Worm (Caenorhabditis elegans) whole organism, L4 larva: ENCODE data around the gene R04F11.5.

Source experiments
- F10B5.3 ChIP-seq: sonication (generic microtip); optimal IDR thresholded peaks from 2 replicates; lab custom pipeline; 2016; ENCODE audit warnings: mild to moderate bottlenecking, missing genetic modification characterization, missing compliant biosample characterization
- F37D6.2 ChIP-seq: sonication (generic microtip); optimal IDR thresholded peaks from 2 replicates; lab custom pipeline; 2016; ENCODE audit warnings: mild to moderate bottlenecking, missing genetic modification characterization, missing compliant biosample characterization
- T26A8.4 ChIP-seq: fragments of 200-800 bp; sonication (Bioruptor generic); IDR thresholded peaks from 2 replicates; pipeline ENCODE4 v1.3.6; 2022; ENCODE audit warnings: missing genetic modification characterization, missing compliant biosample characterization
- ZK546.5 ChIP-seq, 2 experiments: sonication (generic microtip); optimal IDR thresholded peaks; 2 replicates each; lab custom pipeline; 2017; ENCODE audit warnings: missing biosample characterization in 2 of 2, missing genetic modification characterization in 2 of 2
- aly-2 ChIP-seq: sonication (generic microtip); optimal IDR thresholded peaks from 2 replicates; lab custom pipeline; 2018; ENCODE audit warnings: missing biosample characterization, missing genetic modification characterization
- ceh-28 ChIP-seq: fragments of 150-350 bp; optimal IDR thresholded peaks from 2 replicates; lab custom pipeline; 2014; ENCODE audit warnings: missing biosample characterization, missing genetic modification reagents, missing genetic modification characterization
- ceh-32 ChIP-seq: sonication (generic microtip); optimal IDR thresholded peaks from 2 replicates; lab custom pipeline; 2016; ENCODE audit warnings: mild to moderate bottlenecking, missing genetic modification characterization, missing compliant biosample characterization; ENCODE audit not compliant: poor library complexity
- ces-1 ChIP-seq: fragments of 150-350 bp; sonication (generic microtip); optimal IDR thresholded peaks from 4 replicates; lab custom pipeline; 2014; ENCODE audit warnings: missing biosample characterization, missing genetic modification reagents, missing genetic modification characterization
- daf-16 ChIP-seq, 3 experiments: sonication (generic microtip); optimal IDR thresholded peaks; 2 replicates each; lab custom pipeline; 2016 to 2017; ENCODE audit warnings: missing genetic modification characterization in 3 of 3, missing genetic modification reagents in 3 of 3, mild to moderate bottlenecking in 2 of 3, missing compliant biosample characterization in 2 of 3, missing biosample characterization in 1 of 3, moderate library complexity in 1 of 3
- dpl-1 ChIP-seq: fragments of 150-350 bp; optimal IDR thresholded peaks from 2 replicates; lab custom pipeline; 2014; ENCODE audit warnings: missing biosample characterization, missing genetic modification reagents, missing genetic modification characterization
- fkh-10 ChIP-seq: fragments of 150-350 bp; optimal IDR thresholded peaks from 2 replicates; lab custom pipeline; 2014; ENCODE audit warnings: missing biosample characterization, missing genetic modification reagents, missing genetic modification characterization
- hlh-11 ChIP-seq: fragments of 200-800 bp; sonication (Bioruptor generic); optimal IDR thresholded peaks from 2 replicates; lab custom pipeline; 2018; ENCODE audit warnings: mild to moderate bottlenecking, missing genetic modification characterization, missing compliant biosample characterization
- hlh-30 ChIP-seq: sonication (generic microtip); optimal IDR thresholded peaks from 2 replicates; lab custom pipeline; 2017; ENCODE audit warnings: antibody characterized with exemption, mild to moderate bottlenecking, missing genetic modification characterization, missing compliant biosample characterization; ENCODE audit not compliant: insufficient read depth
- hmg-1.1 ChIP-seq: fragments of 200-800 bp; sonication (Bioruptor generic); IDR thresholded peaks from 2 replicates; pipeline ENCODE4 v1.3.6; 2022; ENCODE audit warnings: missing genetic modification reagents, missing genetic modification characterization, missing compliant biosample characterization
- jun-1 ChIP-seq: fragments of 150-350 bp; optimal IDR thresholded peaks from 2 replicates; lab custom pipeline; 2014; ENCODE audit warnings: missing biosample characterization, missing genetic modification reagents, missing genetic modification characterization
- lim-7 ChIP-seq: fragments of 200-800 bp; sonication (Bioruptor generic); IDR thresholded peaks from 2 replicates; pipeline ENCODE4 v1.3.6; 2022; ENCODE audit warnings: missing genetic modification characterization, missing compliant biosample characterization
- lin-15B ChIP-seq: fragments of 150-350 bp; sonication (generic microtip); optimal IDR thresholded peaks from 3 replicates; lab custom pipeline; 2014; ENCODE audit warnings: missing biosample characterization, missing genetic modification characterization
- mdl-1 ChIP-seq, 2 experiments: fragments of 150-350 bp in 1 of 2; sonication (generic microtip) in 1 of 2; optimal IDR thresholded peaks; 2 replicates each; lab custom pipeline; 2014 to 2017; ENCODE audit warnings: missing biosample characterization in 2 of 2, missing genetic modification characterization in 2 of 2
- mdt-29 ChIP-seq: fragments of 200-800 bp; sonication (Bioruptor generic); IDR thresholded peaks from 2 replicates; pipeline ENCODE4 v1.3.6; 2022; ENCODE audit warnings: missing genetic modification reagents, missing genetic modification characterization, missing compliant biosample characterization
- nhr-102 ChIP-seq: sonication (generic microtip); optimal IDR thresholded peaks from 2 replicates; lab custom pipeline; 2016; ENCODE audit warnings: mild to moderate bottlenecking, missing genetic modification characterization, moderate library complexity, missing compliant biosample characterization
- nhr-11 ChIP-seq: fragments of 150-350 bp; optimal IDR thresholded peaks from 2 replicates; lab custom pipeline; 2014; ENCODE audit warnings: missing biosample characterization, missing genetic modification characterization
- nhr-111 ChIP-seq: fragments of 200-800 bp; sonication (Bioruptor generic); optimal IDR thresholded peaks from 2 replicates; lab custom pipeline; 2018; ENCODE audit warnings: mild to moderate bottlenecking, missing genetic modification characterization, missing compliant biosample characterization
- nhr-48 ChIP-seq: sonication (generic microtip); optimal IDR thresholded peaks from 2 replicates; lab custom pipeline; 2016; ENCODE audit warnings: mild to moderate bottlenecking, missing genetic modification characterization, missing compliant biosample characterization
- nhr-6 ChIP-seq: fragments of 150-350 bp; optimal IDR thresholded peaks from 2 replicates; lab custom pipeline; 2014; ENCODE audit warnings: missing biosample characterization, missing genetic modification characterization
- nhr-77 ChIP-seq: fragments of 150-350 bp; optimal IDR thresholded peaks from 2 replicates; lab custom pipeline; 2014; ENCODE audit warnings: missing biosample characterization, missing genetic modification characterization
- php-3 ChIP-seq: fragments of 200-800 bp; sonication (Bioruptor generic); IDR thresholded peaks from 2 replicates; pipeline ENCODE4 v1.3.6; 2022; ENCODE audit warnings: missing genetic modification reagents, missing genetic modification characterization, missing compliant biosample characterization
- sdz-12 ChIP-seq: fragments of 200-800 bp; sonication (Bioruptor generic); optimal IDR thresholded peaks from 2 replicates; lab custom pipeline; 2018; ENCODE audit warnings: mild to moderate bottlenecking, missing genetic modification characterization, missing compliant biosample characterization
- skn-1 ChIP-seq: fragments of 150-350 bp; optimal IDR thresholded peaks from 2 replicates; lab custom pipeline; 2014; ENCODE audit warnings: missing biosample characterization, missing genetic modification characterization
- snpc-4 ChIP-seq: fragments of 150-350 bp; optimal IDR thresholded peaks from 2 replicates; lab custom pipeline; 2014; ENCODE audit warnings: missing biosample characterization, missing genetic modification characterization
- spr-1 ChIP-seq: sonication (generic microtip); optimal IDR thresholded peaks from 2 replicates; lab custom pipeline; 2016; ENCODE audit warnings: mild to moderate bottlenecking, missing genetic modification characterization, missing compliant biosample characterization
- spr-3 ChIP-seq: fragments of 200-800 bp; sonication (Bioruptor generic); optimal IDR thresholded peaks from 2 replicates; lab custom pipeline; 2018; ENCODE audit warnings: mild to moderate bottlenecking, missing genetic modification characterization, missing compliant biosample characterization
- unc-39 ChIP-seq: sonication (generic microtip); optimal IDR thresholded peaks from 2 replicates; lab custom pipeline; 2017; ENCODE audit warnings: missing biosample characterization, missing genetic modification characterization
- unc-62 ChIP-seq, 3 experiments: fragments of 150-350 bp in 1 of 3; sonication (generic microtip); optimal IDR thresholded peaks in 2 of 3; peaks in 1 of 3; 1 replicate in 1 of 3; 2 replicates in 2 of 3; lab custom pipeline; 2014 to 2017; ENCODE audit warnings: missing biosample characterization in 3 of 3, missing genetic modification characterization in 3 of 3, missing genetic modification reagents in 3 of 3, missing genotype in 1 of 3
- zag-1 ChIP-seq: fragments of 150-350 bp; optimal IDR thresholded peaks from 2 replicates; lab custom pipeline; 2014; ENCODE audit warnings: missing biosample characterization, missing genetic modification characterization
- zfp-2 ChIP-seq: sonication (generic microtip); optimal IDR thresholded peaks from 2 replicates; lab custom pipeline; 2016; ENCODE audit warnings: mild to moderate bottlenecking, missing genetic modification characterization, missing compliant biosample characterization
- zip-11 ChIP-seq: fragments of 200-800 bp; sonication (Bioruptor generic); IDR thresholded peaks from 2 replicates; pipeline ENCODE4 v1.3.6; 2022; ENCODE audit warnings: missing genetic modification characterization, missing compliant biosample characterization

The R04F11.5 gene

DNA sequence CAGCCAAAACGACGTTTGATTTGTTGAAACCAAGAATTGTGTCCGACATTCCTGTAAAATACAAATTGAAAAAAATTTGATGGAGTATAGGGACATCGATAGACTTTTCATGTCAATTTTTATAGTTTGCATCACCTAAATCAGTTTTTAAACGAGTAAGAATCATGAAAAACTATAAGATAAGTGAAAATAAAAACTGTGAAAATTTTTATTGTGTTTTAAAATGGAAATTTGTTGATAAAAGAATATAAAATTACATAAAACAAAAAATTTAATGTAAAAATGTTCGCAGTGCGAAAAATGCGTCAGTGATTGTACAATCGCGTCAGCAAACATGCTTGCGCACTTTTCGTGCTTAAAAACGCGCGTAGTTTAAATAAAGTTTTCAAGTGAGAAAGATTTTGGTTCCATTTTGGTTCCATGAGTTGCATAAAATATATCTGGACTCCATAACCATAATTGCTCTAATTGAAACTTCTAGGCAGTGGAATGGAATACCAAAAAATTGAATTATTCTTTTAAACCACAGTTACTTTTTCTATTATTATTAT lies 25.7 kb upstream of the R04F11.5 start, which contains the start of gene tomm-20 (continued):
- TF ChIP-seq T26A8.4 (GFP tag; lab: Robert Waterston, UW), result no peak; the same call in none of the 2 replicates
- no peak for TF ChIP-seq unc-39 (tag; lab: Kevin White, UChicago)
- no peak for TF ChIP-seq skn-1 (tag; lab: Kevin White, UChicago)
- TF ChIP-seq nhr-102 (tag; lab: Kevin White, UChicago), result peak; percentile 93
- TF ChIP-seq nhr-6 (tag; lab: Kevin White, UChicago), result peak; percentile 100
- peak; percentile 85 for TF ChIP-seq hmg-1.1 (GFP tag; lab: Robert Waterston, UW)
- TF ChIP-seq zfp-2 (tag; lab: Kevin White, UChicago), result peak; percentile 49
- peak; percentile 46 to 79 for TF ChIP-seq daf-16 (GFP tag; optimal IDR thresholded peaks at IDR 0.05; lab: Kevin White, UChicago)
- no peak for TF ChIP-seq daf-16 (tag; optimal IDR thresholded peaks at IDR 0.05; lab: Kevin White, UChicago)
- no peak for TF ChIP-seq lim-7 (GFP tag; lab: Robert Waterston, UW)
- TF ChIP-seq zag-1 (tag; lab: Kevin White, UChicago), result no peak
- TF ChIP-seq ZK546.5 (tag; optimal IDR thresholded peaks at IDR 0.05; lab: Kevin White, UChicago), result no peak
- peak in 1 of 2 experiments; percentile 94 for TF ChIP-seq unc-62 (GFP tag; optimal IDR thresholded peaks at IDR 0.05 in 1 of 2; lab: Kevin White, UChicago)
- TF ChIP-seq unc-62 (tag; optimal IDR thresholded peaks at IDR 0.05; lab: Kevin White, UChicago), result no peak
- no peak for TF ChIP-seq sdz-12 (GFP tag; lab: Kevin White, UChicago)
- TF ChIP-seq dpl-1 (GFP tag; lab: Kevin White, UChicago), result peak; percentile 99
- no peak for TF ChIP-seq zip-11 (GFP tag; lab: Robert Waterston, UW)
- peak in 1 of 2 experiments; percentile 64 for TF ChIP-seq mdl-1 (tag; optimal IDR thresholded peaks at IDR 0.05; lab: Kevin White, UChicago)
- TF ChIP-seq ces-1 (GFP tag; lab: Kevin White, UChicago), result no peak

- no peak for TF ChIP-seq unc-39 (tag; lab: Kevin White, UChicago)
- no peak for TF ChIP-seq mdt-29 (GFP tag; lab: Robert Waterston, UW)
- no peak for TF ChIP-seq fkh-10 (GFP tag; lab: Kevin White, UChicago)
- no peak for TF ChIP-seq F10B5.3 (tag; lab: Kevin White, UChicago)
- no peak for TF ChIP-seq nhr-77 (tag; lab: Kevin White, UChicago)
- no peak for TF ChIP-seq nhr-111 (GFP tag; lab: Kevin White, UChicago)
- no peak for TF ChIP-seq nhr-48 (tag; lab: Kevin White, UChicago)
- TF ChIP-seq ceh-32, result no peak
- no peak for TF ChIP-seq aly-2 (tag; lab: Kevin White, UChicago)
- TF ChIP-seq spr-1 (tag; lab: Kevin White, UChicago), result no peak
- no peak for TF ChIP-seq spr-3
- no peak for TF ChIP-seq jun-1 (tag; lab: Kevin White, UChicago)
- no peak for TF ChIP-seq hlh-30
- TF ChIP-seq lin-15B, result no peak
- TF ChIP-seq snpc-4 (tag; lab: Kevin White, UChicago), result no peak
- TF ChIP-seq ceh-28 (tag; lab: Kevin White, UChicago), result no peak
Observed at ce11 chrV:12337894-12338293, 20.1 kb upstream of the R04F11.5 start, which contains the start of gene twk-13. Gene twk-13, minus strand, starts transcription at chrV:12337994.

- no peak for TF ChIP-seq F37D6.2 (tag; lab: Kevin White, UChicago)
- TF ChIP-seq hlh-30, result peak; percentile 24
- TF ChIP-seq daf-16 (GFP tag; optimal IDR thresholded peaks at IDR 0.05; lab: Kevin White, UChicago), result peak in 1 of 2 experiments; percentile 94
- TF ChIP-seq daf-16 (tag; optimal IDR thresholded peaks at IDR 0.05; lab: Kevin White, UChicago), result no peak
- TF ChIP-seq unc-62 (GFP tag; optimal IDR thresholded peaks at IDR 0.05 in 1 of 2; lab: Kevin White, UChicago), result no peak
- TF ChIP-seq unc-62 (tag; optimal IDR thresholded peaks at IDR 0.05; lab: Kevin White, UChicago), result no peak
- TF ChIP-seq php-3 (GFP tag; lab: Robert Waterston, UW), result no peak
- no peak for TF ChIP-seq mdl-1 (tag; optimal IDR thresholded peaks at IDR 0.05; lab: Kevin White, UChicago)
- no peak for TF ChIP-seq hlh-11 (tag; lab: Kevin White, UChicago)
- TF ChIP-seq nhr-11 (tag; lab: Kevin White, UChicago), result peak; percentile 45
Observed at ce11 chrV:12334387-12334786, 16.6 kb upstream of the R04F11.5 start.
